Fruit fly (Drosophila melanogaster) whole organism, embryonic: ENCODE measurements around the gene WRNexo.

Experiments
- Abd-B ChIP-seq: fragments of 200-800 bp; sonication (Bioruptor generic); optimal IDR thresholded peaks from 2 replicates; lab custom pipeline; 2018; ENCODE audit warnings: missing biosample characterization, mild to moderate bottlenecking, missing genetic modification characterization, moderate library complexity
- Antp ChIP-seq: fragments of 200-800 bp; sonication (Bioruptor generic); optimal IDR thresholded peaks from 3 replicates; lab custom pipeline; 2016; ENCODE audit warnings: missing biosample characterization, missing genetic modification characterization
- CG10209 ChIP-seq: fragments of 200-800 bp; sonication (Bioruptor generic); optimal IDR thresholded peaks from 3 replicates; lab custom pipeline; 2017; ENCODE audit warnings: missing biosample characterization, mild to moderate bottlenecking, missing genetic modification characterization, missing genetic modification reagents
- CG12104 ChIP-seq: fragments of 200-800 bp; sonication (Bioruptor generic); optimal IDR thresholded peaks from 3 replicates; lab custom pipeline; 2016; ENCODE audit warnings: missing biosample characterization, missing genetic modification characterization
- CG1529 ChIP-seq: fragments of 200-800 bp; sonication (Bioruptor generic); optimal IDR thresholded peaks from 3 replicates; lab custom pipeline; 2018; ENCODE audit warnings: missing biosample characterization, missing genetic modification characterization
- CG17385 ChIP-seq: fragments of 200-800 bp; sonication (Bioruptor generic); optimal IDR thresholded peaks from 3 replicates; lab custom pipeline; 2018; ENCODE audit warnings: missing biosample characterization, mild to moderate bottlenecking, missing genetic modification characterization
- CG1792 ChIP-seq: fragments of 200-800 bp; sonication (Bioruptor generic); optimal IDR thresholded peaks from 2 replicates; lab custom pipeline; 2016; ENCODE audit warnings: missing biosample characterization, missing genetic modification characterization
- CG18764 ChIP-seq: fragments of 200-800 bp; sonication (Bioruptor generic); optimal IDR thresholded peaks from 3 replicates; lab custom pipeline; 2016; ENCODE audit warnings: missing biosample characterization, missing genetic modification characterization
- CG2120 ChIP-seq: fragments of 200-800 bp; sonication (Bioruptor generic); optimal IDR thresholded peaks from 3 replicates; lab custom pipeline; 2016; ENCODE audit warnings: missing biosample characterization, missing genetic modification characterization
- CG30020 ChIP-seq: fragments of 200-800 bp; optimal IDR thresholded peaks from 2 replicates; lab custom pipeline; 2019; ENCODE audit warnings: missing biosample characterization, mild to moderate bottlenecking, missing genetic modification characterization, moderate library complexity
- CG32532 ChIP-seq: fragments of 200-800 bp; sonication (Bioruptor generic); IDR thresholded peaks from 2 replicates; pipeline ENCODE4 v1.3.6; 2022; ENCODE audit warnings: missing biosample characterization, missing genetic modification characterization
- CG32772 ChIP-seq: fragments of 200-800 bp; sonication (Bioruptor generic); IDR thresholded peaks from 2 replicates; pipeline ENCODE4 v1.3.6; 2022; ENCODE audit warnings: missing biosample characterization, missing genetic modification characterization
- CG3726 ChIP-seq: fragments of 200-800 bp; sonication (Bioruptor generic); IDR thresholded peaks from 3 replicates; pipeline ENCODE4, ENCODE4 v1.3.6; 2022; ENCODE audit warnings: missing biosample characterization, missing genetic modification characterization
- CG4404 ChIP-seq: fragments of 200-800 bp; sonication (Bioruptor generic); IDR thresholded peaks from 2 replicates; pipeline ENCODE4 v1.3.6; 2022; ENCODE audit warnings: missing biosample characterization, missing genetic modification characterization
- CG6254 ChIP-seq: fragments of 200-800 bp; sonication (Bioruptor generic); optimal IDR thresholded peaks from 3 replicates; lab custom pipeline; 2017; ENCODE audit warnings: mild to moderate bottlenecking, missing biosample characterization, missing genetic modification reagents, missing genetic modification characterization
- CG7372 ChIP-seq: fragments of 200-800 bp; sonication (Bioruptor generic); IDR thresholded peaks from 2 replicates; pipeline ENCODE4 v1.3.6; 2022; ENCODE audit warnings: missing biosample characterization, missing genetic modification characterization
- CG7963 ChIP-seq: fragments of 200-800 bp; sonication (Bioruptor generic); IDR thresholded peaks from 3 replicates; pipeline ENCODE4 v1.3.6; 2022; ENCODE audit warnings: missing biosample characterization, missing genetic modification characterization; ENCODE audit not compliant: partially characterized antibody
- CG8089 ChIP-seq: fragments of 200-800 bp; sonication (Bioruptor generic); optimal IDR thresholded peaks from 3 replicates; lab custom pipeline; 2016; ENCODE audit warnings: missing biosample characterization, missing genetic modification characterization
- CG8281 ChIP-seq: fragments of 200-800 bp; sonication (Bioruptor generic); optimal IDR thresholded peaks from 2 replicates; lab custom pipeline; 2018; ENCODE audit warnings: missing biosample characterization, mild to moderate bottlenecking, missing genetic modification characterization, moderate library complexity
- CG9876 ChIP-seq: fragments of 200-800 bp; sonication (Bioruptor generic); optimal IDR thresholded peaks from 2 replicates; lab custom pipeline; 2016; ENCODE audit warnings: missing biosample characterization, missing genetic modification characterization
- D19A ChIP-seq: fragments of 200-800 bp; optimal IDR thresholded peaks from 3 replicates; lab custom pipeline; 2019; ENCODE audit warnings: missing biosample characterization, mild to moderate bottlenecking, missing genetic modification characterization, moderate library complexity
- Dbx ChIP-seq: fragments of 200-800 bp; sonication (Bioruptor generic); IDR thresholded peaks from 3 replicates; pipeline ENCODE4 v1.3.6; 2022; ENCODE audit warnings: missing biosample characterization, missing genetic modification characterization
- H2.0 ChIP-seq: fragments of 200-800 bp; sonication (Bioruptor generic); IDR thresholded peaks from 2 replicates; pipeline ENCODE4 v1.3.6; 2022; ENCODE audit warnings: missing biosample characterization, missing genetic modification characterization
- HHEX ChIP-seq: fragments of 200-800 bp; sonication (Bioruptor generic); optimal IDR thresholded peaks from 3 replicates; lab custom pipeline; 2017; ENCODE audit warnings: missing biosample characterization, mild to moderate bottlenecking, missing genetic modification characterization, missing genetic modification reagents
- Kr ChIP-seq: fragments of 200-800 bp; sonication (Bioruptor generic); optimal IDR thresholded peaks from 2 replicates; lab custom pipeline; 2017; ENCODE audit warnings: missing biosample characterization, mild to moderate bottlenecking, missing genetic modification characterization
- MTF-1 ChIP-seq: fragments of 200-800 bp; sonication (Bioruptor generic); optimal IDR thresholded peaks from 2 replicates; lab custom pipeline; 2018; ENCODE audit warnings: missing biosample characterization, mild to moderate bottlenecking, missing genetic modification characterization, borderline replicate concordance
- Opbp ChIP-seq: fragments of 200-800 bp; sonication (Bioruptor generic); IDR thresholded peaks from 3 replicates; pipeline ENCODE4 v1.3.6; 2022; ENCODE audit warnings: missing biosample characterization, missing genetic modification characterization; ENCODE audit not compliant: partially characterized antibody
- PHDP ChIP-seq: fragments of 200-800 bp; sonication (Bioruptor generic); optimal IDR thresholded peaks from 3 replicates; lab custom pipeline; 2018; ENCODE audit warnings: missing biosample characterization, mild to moderate bottlenecking, missing genetic modification characterization, moderate library complexity
- Ptx1 ChIP-seq: fragments of 200-800 bp; sonication (Bioruptor generic); IDR thresholded peaks from 2 replicates; pipeline ENCODE4 v1.3.6; 2022; ENCODE audit warnings: missing biosample characterization, missing genetic modification characterization
- Ravus ChIP-seq: fragments of 200-800 bp; sonication (Bioruptor generic); IDR thresholded peaks from 2 replicates; pipeline ENCODE4 v1.3.6; 2022; ENCODE audit warnings: missing biosample characterization, missing genetic modification characterization
- Rfx ChIP-seq: fragments of 200-800 bp; sonication (Bioruptor generic); IDR thresholded peaks from 2 replicates; pipeline ENCODE4 v1.3.6; 2022; ENCODE audit warnings: missing biosample characterization, missing genetic modification characterization
- Taf1 ChIP-seq: fragments of 200-800 bp; sonication (Bioruptor generic); IDR thresholded peaks from 2 replicates; pipeline ENCODE4 v1.3.6; 2022; ENCODE audit warnings: missing biosample characterization, missing genetic modification characterization
- Trl ChIP-seq, 3 experiments: fragments of >200 bp in 2 of 3; fragments of 200-800 bp in 1 of 3; sonication (Bioruptor generic) in 1 of 3; optimal IDR thresholded peaks; 2 replicates in 1 of 3; 3 replicates in 2 of 3; lab custom pipeline; 2016 to 2017; ENCODE audit warnings: missing biosample characterization in 1 of 3, missing genetic modification characterization in 1 of 3
- ap ChIP-seq: fragments of 200-800 bp; sonication (Bioruptor generic); IDR thresholded peaks from 2 replicates; pipeline ENCODE4 v1.3.6; 2022; ENCODE audit warnings: missing biosample characterization, missing genetic modification characterization
- bab2 ChIP-seq: fragments of 200-800 bp; sonication (Bioruptor generic); optimal IDR thresholded peaks from 2 replicates; lab custom pipeline; 2016; ENCODE audit warnings: missing biosample characterization, missing genetic modification characterization
- bowl ChIP-seq: fragments of 200-800 bp; sonication (Bioruptor generic); IDR thresholded peaks from 2 replicates; pipeline ENCODE4 v1.3.6; 2022; ENCODE audit warnings: missing biosample characterization, missing genetic modification characterization
- br ChIP-seq: fragments of >200 bp; optimal IDR thresholded peaks from 2 replicates; lab custom pipeline; 2017
- emc ChIP-seq: fragments of 200-800 bp; sonication (Bioruptor generic); optimal IDR thresholded peaks from 2 replicates; lab custom pipeline; 2016; ENCODE audit warnings: missing biosample characterization, missing genetic modification characterization
- eve ChIP-seq, 2 experiments: fragments of >200 bp; optimal IDR thresholded peaks; 2 replicates each; lab custom pipeline; 2017; ENCODE audit warnings: missing biosample characterization in 2 of 2, missing genetic modification characterization in 2 of 2
- exex ChIP-seq: fragments of 200-800 bp; sonication (Bioruptor generic); optimal IDR thresholded peaks from 4 replicates; lab custom pipeline; 2018; ENCODE audit warnings: missing biosample characterization, mild to moderate bottlenecking, missing genetic modification characterization, moderate library complexity
- ftz-f1 ChIP-seq: fragments of 200-800 bp; sonication (Bioruptor generic); optimal IDR thresholded peaks from 2 replicates; lab custom pipeline; 2016; ENCODE audit warnings: missing biosample characterization, missing genetic modification characterization
- gce ChIP-seq: fragments of 200-800 bp; sonication (Bioruptor generic); IDR thresholded peaks from 3 replicates; pipeline ENCODE4 v1.3.6; 2022; ENCODE audit warnings: missing biosample characterization, missing genetic modification characterization
- lov ChIP-seq, 2 experiments: fragments of 200-800 bp in 1 of 2; fragments of >200 bp in 1 of 2; sonication (Bioruptor generic) in 1 of 2; IDR thresholded peaks in 1 of 2; optimal IDR thresholded peaks in 1 of 2; 2 replicates in 1 of 2; 3 replicates in 1 of 2; pipeline versions ENCODE4 v1.3.6 to Lab custom; 2017 to 2022; ENCODE audit warnings: missing biosample characterization in 1 of 2, missing genetic modification characterization in 1 of 2
- pfk ChIP-seq: fragments of 200-800 bp; sonication (Bioruptor generic); optimal IDR thresholded peaks from 2 replicates; lab custom pipeline; 2018; ENCODE audit warnings: missing biosample characterization, mild to moderate bottlenecking, missing genetic modification characterization, moderate library complexity
- psq ChIP-seq: fragments of 200-800 bp; sonication (Bioruptor generic); optimal IDR thresholded peaks from 2 replicates; lab custom pipeline; 2017; ENCODE audit warnings: missing biosample characterization, missing genetic modification characterization
- ranshi ChIP-seq: fragments of 200-800 bp; sonication (Bioruptor generic); IDR thresholded peaks from 2 replicates; pipeline ENCODE4 v1.3.6; 2022; ENCODE audit warnings: missing biosample characterization, missing genetic modification characterization
- sens ChIP-seq: fragments of 200-800 bp; sonication (Bioruptor generic); peaks from one replicate; lab custom pipeline; 2016; ENCODE audit warnings: missing biosample characterization, missing genetic modification characterization
- shn ChIP-seq: fragments of 200-800 bp; sonication (Bioruptor generic); optimal IDR thresholded peaks from 3 replicates; lab custom pipeline; 2016; ENCODE audit warnings: missing biosample characterization, missing genetic modification characterization
- sim ChIP-seq: fragments of 200-800 bp; sonication (Bioruptor generic); IDR thresholded peaks from 2 replicates; pipeline ENCODE4 v1.3.6; 2022; ENCODE audit warnings: missing biosample characterization, missing genetic modification characterization
- ssp ChIP-seq: fragments of 200-800 bp; sonication (Bioruptor generic); IDR thresholded peaks from 2 replicates; pipeline ENCODE4 v1.3.6; 2022; ENCODE audit warnings: missing biosample characterization, missing genetic modification characterization
- unpg ChIP-seq: fragments of 200-800 bp; sonication (Bioruptor generic); optimal IDR thresholded peaks from 3 replicates; lab custom pipeline; 2018; ENCODE audit warnings: missing biosample characterization, mild to moderate bottlenecking, missing genetic modification characterization, moderate library complexity
- wdn ChIP-seq: fragments of 200-800 bp; sonication (Bioruptor generic); IDR thresholded peaks from 2 replicates; pipeline ENCODE4 v1.3.6; 2022; ENCODE audit warnings: missing biosample characterization, missing genetic modification characterization

The WRNexo gene

dm6 chr3R:18397834-18398378, 31.9 kb upstream of the WRNexo start (continued):
- TF ChIP-seq bowl (GFP tag; lab: Robert Waterston, UW) (no peak), CG10209 (no peak), ranshi (GFP tag; lab: Robert Waterston, UW) (peak; percentile 44; the same call in 1 of the 2 replicates), CG1529 (no peak), ap (GFP tag; lab: Robert Waterston, UW) (no peak), psq (GFP tag; lab: Kevin White, UChicago) (no peak), CG8089 (GFP tag; lab: Kevin White, UChicago) (no peak), Ptx1 (GFP tag; lab: Robert Waterston, UW) (no peak), CG6254 (GFP tag; lab: Kevin White, UChicago) (no peak), Opbp (GFP tag; lab: Robert Waterston, UW) (no peak), CG32772 (GFP tag; lab: Robert Waterston, UW) (no peak), br (lab: Kevin White, UChicago) (no peak), gce (GFP tag; lab: Robert Waterston, UW) (no peak), bab2 (GFP tag; lab: Kevin White, UChicago) (no peak), CG1792 (no peak), lov (optimal IDR thresholded peaks at IDR 0.05; lab: Kevin White, UChicago) (no peak), lov (GFP tag; IDR thresholded peaks at IDR 0.05; lab: Robert Waterston, UW) (peak; percentile 51; the same call in 1 of the 3 replicates), Ravus (GFP tag; lab: Robert Waterston, UW) (no peak), sim (GFP tag; lab: Robert Waterston, UW) (no peak), CG18764 (no peak), CG3726 (GFP tag; lab: Robert Waterston, UW) (no peak), HHEX (GFP tag; lab: Kevin White, UChicago) (no peak), Kr (GFP tag; lab: Kevin White, UChicago) (no peak), Antp (GFP tag; lab: Kevin White, UChicago) (no peak), wdn (no peak), eve (GFP tag; optimal IDR thresholded peaks at IDR 0.05; lab: Kevin White, UChicago) (no peak), shn (GFP tag; lab: Kevin White, UChicago) (no peak), CG7372 (GFP tag; lab: Robert Waterston, UW) (peak; percentile 9; the same call in 1 of the 2 replicates), CG32532 (GFP tag; lab: Robert Waterston, UW) (no peak), CG2120 (GFP tag; lab: Kevin White, UChicago) (no peak), exex (tag; lab: Kevin White, UChicago) (peak; percentile 33), CG4404 (GFP tag; lab: Robert Waterston, UW) (no peak), H2.0 (GFP tag; lab: Robert Waterston, UW) (no peak), D19A (tag; lab: Kevin White, UChicago) (no peak), Rfx (GFP tag; lab: Robert Waterston, UW) (no peak), Trl (optimal IDR thresholded peaks at IDR 0.05; lab: Kevin White, UChicago) (no peak), Trl (GFP tag; optimal IDR thresholded peaks at IDR 0.05; lab: Kevin White, UChicago) (no peak), CG7963 (GFP tag; lab: Robert Waterston, UW) (no peak), emc (GFP tag; lab: Kevin White, UChicago) (no peak), unpg (GFP tag; lab: Kevin White, UChicago) (no peak), sens (GFP tag; lab: Kevin White, UChicago) (peak; percentile 2), CG9876 (GFP tag; lab: Kevin White, UChicago) (no peak), MTF-1 (GFP tag; lab: Kevin White, UChicago) (no peak), CG17385 (no peak), Dbx (GFP tag; lab: Robert Waterston, UW) (no peak), CG12104 (no peak), Abd-B (no peak), pfk (GFP tag; lab: Kevin White, UChicago) (no peak), PHDP (tag; lab: Kevin White, UChicago) (no peak), CG8281 (tag; lab: Kevin White, UChicago) (peak; percentile 3), Taf1 (GFP tag; lab: Robert Waterston, UW) (no peak; the same call in 1 of the 2 replicates), ftz-f1 (GFP tag; lab: Kevin White, UChicago) (no peak), CG30020 (tag; lab: Kevin White, UChicago) (no peak), ssp (no peak)
